Worm (Caenorhabditis elegans): ENCODE data around the gene lgc-6.

ce11 chrIV:8312846-8313245 lies 26.9 kb upstream of the lgc-6 start, which contains the start of gene F35H10.10:
- TF ChIP-seq dao-5 (tag; optimal IDR thresholded peaks at IDR 0.05) (no peak), him-1 (tag; optimal IDR thresholded peaks at IDR 0.05) (no peak)

Measured in whole organism, L4/young adult.